Worm (Caenorhabditis elegans): ENCODE data around the gene cbd-1.
A peak's percentile ranks its signal among the peaks of the same experiment; 100 is the strongest.

cbd-1 gene

ce11 chrIV:11340735-11341443, 31.9 kb upstream of the cbd-1 start (continued):
- TF ChIP-seq ama-1 (optimal IDR thresholded peaks at IDR 0.05) = no peak
- no peak for TF ChIP-seq ama-1 (GFP tag; optimal IDR thresholded peaks at IDR 0.05)
- TF ChIP-seq nfya-1 (tag; optimal IDR thresholded peaks at IDR 0.05; ENCODE audit: borderline replicate concordance, insufficient read depth) = no peak
- peak; percentile 99 for TF ChIP-seq him-1 (tag; optimal IDR thresholded peaks at IDR 0.05)
- TF ChIP-seq madf-8 (GFP tag; conservative IDR thresholded peaks at IDR 0.05) = peak; percentile 17; the same call in 1 of the 2 replicates
- TF ChIP-seq lin-26 (GFP tag; IDR thresholded peaks at IDR 0.05) = peak; percentile 92
- no peak for TF ChIP-seq gei-17 (GFP tag; optimal IDR thresholded peaks at IDR 0.05)
- no peak for TF ChIP-seq sdz-38 (tag; optimal IDR thresholded peaks at IDR 0.05)
- TF ChIP-seq F10E7.11 (tag; optimal IDR thresholded peaks at IDR 0.05) = no peak
- no peak for TF ChIP-seq pha-4 (tag; optimal IDR thresholded peaks at IDR 0.05)
- no peak for TF ChIP-seq mes-4 (tag; optimal IDR thresholded peaks at IDR 0.05)
- peak; percentile 60 for TF ChIP-seq F49E8.2 (tag; optimal IDR thresholded peaks at IDR 0.05; ENCODE audit: insufficient read depth)
- no peak for TF ChIP-seq ceh-79 (tag; optimal IDR thresholded peaks at IDR 0.05)
- no peak for TF ChIP-seq egrh-3 (GFP tag; IDR thresholded peaks at IDR 0.05)
- TF ChIP-seq nhr-90 (tag; optimal IDR thresholded peaks at IDR 0.05) = no peak
- no peak for TF ChIP-seq nhr-80 (tag; optimal IDR thresholded peaks at IDR 0.05)
- TF ChIP-seq F23B12.7 (tag; optimal IDR thresholded peaks at IDR 0.05; ENCODE audit: insufficient read depth) = no peak
- no peak for TF ChIP-seq atf-7 (tag; optimal IDR thresholded peaks at IDR 0.05)
- TF ChIP-seq ceh-91 (GFP tag; IDR thresholded peaks at IDR 0.05) = 0 out of 2 replicates have a peak, but pooled peaks have one; percentile 49
- TF ChIP-seq zim-3 (tag; optimal IDR thresholded peaks at IDR 0.05) = no peak
- 0 out of 2 replicates have a peak, but pooled peaks have one; percentile 34 for TF ChIP-seq mcd-1 (GFP tag; IDR thresholded peaks at IDR 0.05)
- no peak for TF ChIP-seq bed-1 (GFP tag; IDR thresholded peaks at IDR 0.05)
- TF ChIP-seq ccch-3 (GFP tag; optimal IDR thresholded peaks at IDR 0.05) = no peak
- TF ChIP-seq fkh-3 (tag; optimal IDR thresholded peaks at IDR 0.05) = no peak
- TF ChIP-seq madf-3 (GFP tag; IDR thresholded peaks at IDR 0.05) = 0 out of 2 replicates have a peak, but pooled peaks have one; percentile 6
- TF ChIP-seq nfya-2 (GFP tag; IDR thresholded peaks at IDR 0.05) = no peak
- TF ChIP-seq lin-54 (GFP tag; optimal IDR thresholded peaks at IDR 0.05) = peak; percentile 45
- no peak for TF ChIP-seq T26A5.8 (tag; optimal IDR thresholded peaks at IDR 0.05)
- TF ChIP-seq ztf-3 (GFP tag; optimal IDR thresholded peaks at IDR 0.05) = no peak
- TF ChIP-seq nfyb-1 (GFP tag; IDR thresholded peaks at IDR 0.05) = peak; percentile 78
- TF ChIP-seq repo-1 (tag; optimal IDR thresholded peaks at IDR 0.05) = no peak
- no peak for TF ChIP-seq B0336.3 (GFP tag; IDR thresholded peaks at IDR 0.05)
- TF ChIP-seq attf-3 (GFP tag; conservative IDR thresholded peaks at IDR 0.05) = no peak
- TF ChIP-seq lag-1 (GFP tag; IDR thresholded peaks at IDR 0.05) = no peak
- TF ChIP-seq Y67H2A.10 (GFP tag; conservative IDR thresholded peaks at IDR 0.05) = no peak
- no peak for TF ChIP-seq ceh-40 (GFP tag; IDR thresholded peaks at IDR 0.05)
- no peak for TF ChIP-seq lsy-27 (tag; optimal IDR thresholded peaks at IDR 0.05; ENCODE audit: borderline replicate concordance, insufficient read depth)
- TF ChIP-seq ztf-22 (GFP tag; optimal IDR thresholded peaks at IDR 0.05) = no peak
- TF ChIP-seq Y79H2A.3 (GFP tag; conservative IDR thresholded peaks at IDR 0.05) = peak; percentile 83
- no peak for TF ChIP-seq sptf-2 (GFP tag; optimal IDR thresholded peaks at IDR 0.05)
- no peak for TF ChIP-seq rpc-1 (optimal IDR thresholded peaks at IDR 0.05)
- no peak for TF ChIP-seq rpc-1 (tag; optimal IDR thresholded peaks at IDR 0.05)
- TF ChIP-seq B0035.1 (tag; optimal IDR thresholded peaks at IDR 0.05) = no peak
- TF ChIP-seq ceh-27 (GFP tag; optimal IDR thresholded peaks at IDR 0.05) = no peak
- TF ChIP-seq zfh-2 (GFP tag; conservative IDR thresholded peaks at IDR 0.05) = no peak
- peak; percentile 63 for TF ChIP-seq Y53G8AR.9 (GFP tag; conservative IDR thresholded peaks at IDR 0.05)
- TF ChIP-seq B0019.2 (GFP tag; conservative IDR thresholded peaks at IDR 0.05) = peak; percentile 49; the same call in 1 of the 2 replicates
- 0 out of 2 replicates have a peak, but pooled peaks have one; percentile 53 for TF ChIP-seq ekl-4 (GFP tag; IDR thresholded peaks at IDR 0.05)
